Worm (Caenorhabditis elegans) whole organism, L1 larva: ENCODE data around the gene C07D8.6.
A peak's percentile ranks its signal among the peaks of the same experiment; 100 is the strongest.

ENCODE experiments used
- F16B12.6 ChIP-seq: fragments of 150-350 bp; optimal IDR thresholded peaks from 2 replicates; lab custom pipeline; 2014; ENCODE audit warnings: missing biosample characterization, missing genetic modification characterization
- aha-1 ChIP-seq: fragments of 150-350 bp; optimal IDR thresholded peaks from 2 replicates; lab custom pipeline; 2014; ENCODE audit warnings: missing biosample characterization, missing genetic modification characterization
- ama-1 ChIP-seq: fragments of 150-350 bp; optimal IDR thresholded peaks from 2 replicates; lab custom pipeline; 2014
- efl-3 ChIP-seq: fragments of 200-800 bp; sonication (Bioruptor generic); optimal IDR thresholded peaks from 2 replicates; lab custom pipeline; 2018; ENCODE audit warnings: mild to moderate bottlenecking, missing genetic modification characterization, missing compliant biosample characterization
- elt-3 ChIP-seq, 6 experiments: fragments of 150-350 bp in 1 of 6; sonication (generic microtip); optimal IDR thresholded peaks; 2 replicates each; lab custom pipeline; 2017 to 2018; ENCODE audit warnings: missing biosample characterization in 6 of 6, missing genetic modification characterization in 6 of 6, inconsistent platforms in 1 of 6
- ets-5 ChIP-seq: fragments of 200-800 bp; sonication (Bioruptor generic); IDR thresholded peaks from 2 replicates; pipeline ENCODE4 v1.3.6; 2022; ENCODE audit warnings: missing genetic modification characterization, missing compliant biosample characterization
- lir-3 ChIP-seq: sonication (generic microtip); optimal IDR thresholded peaks from 2 replicates; lab custom pipeline; 2016; ENCODE audit warnings: mild to moderate bottlenecking, missing genetic modification characterization, moderate library complexity, missing compliant biosample characterization; ENCODE audit not compliant: poor library complexity
- nhr-28 ChIP-seq: fragments of 150-350 bp; optimal IDR thresholded peaks from 2 replicates; lab custom pipeline; 2014; ENCODE audit warnings: missing biosample characterization, missing genetic modification characterization
- nhr-90 ChIP-seq: sonication (generic microtip); optimal IDR thresholded peaks from 2 replicates; lab custom pipeline; 2016; ENCODE audit warnings: mild to moderate bottlenecking, missing genetic modification characterization, missing compliant biosample characterization; ENCODE audit not compliant: poor library complexity
- tlp-1 ChIP-seq: fragments of 150-350 bp; optimal IDR thresholded peaks from 2 replicates; lab custom pipeline; 2014; ENCODE audit warnings: missing biosample characterization, missing genetic modification characterization
- unc-130 ChIP-seq: fragments of 150-350 bp; optimal IDR thresholded peaks from 2 replicates; lab custom pipeline; 2017; ENCODE audit warnings: missing biosample characterization, missing genetic modification characterization, inconsistent platforms
- zag-1 ChIP-seq: fragments of 150-350 bp; optimal IDR thresholded peaks from 2 replicates; lab custom pipeline; 2014; ENCODE audit warnings: missing biosample characterization, missing genetic modification characterization
- ztf-11 ChIP-seq, 2 experiments: sonication (generic microtip); optimal IDR thresholded peaks; 2 replicates each; lab custom pipeline; 2016 to 2017; ENCODE audit warnings: missing genetic modification characterization in 2 of 2, missing biosample characterization in 1 of 2, missing compliant biosample characterization in 1 of 2

- no peak for TF ChIP-seq lir-3 (tag; lab: Kevin White, UChicago)
- no peak for TF ChIP-seq unc-130
- no peak for TF ChIP-seq aha-1 (tag; lab: Kevin White, UChicago)
- TF ChIP-seq ama-1 (lab: Kevin White, UChicago) = no peak
- peak; percentile 8 for TF ChIP-seq nhr-90 (tag; lab: Kevin White, UChicago)
- no peak for TF ChIP-seq nhr-28 (tag; lab: Kevin White, UChicago)
- TF ChIP-seq ets-5 (GFP tag; lab: Robert Waterston, UW) = no peak
- no peak for TF ChIP-seq efl-3 (GFP tag; lab: Kevin White, UChicago)
- TF ChIP-seq zag-1 (tag; lab: Kevin White, UChicago) = no peak
- no peak for TF ChIP-seq elt-3 (tag; optimal IDR thresholded peaks at IDR 0.05; lab: Kevin White, UChicago)
- TF ChIP-seq tlp-1 (tag; lab: Kevin White, UChicago) = no peak
- TF ChIP-seq F16B12.6 = no peak
- no peak for TF ChIP-seq ztf-11 (tag; optimal IDR thresholded peaks at IDR 0.05; lab: Kevin White, UChicago)
Observed at ce11 chrX:7315329-7315728, 26.0 kb upstream of the C07D8.6 start, which contains the start of gene spp-3.
